Worm (Caenorhabditis elegans) whole organism, late embryonic: ENCODE measurements around the gene C06E4.5.

Experiments used
- unc-55 ChIP-seq: sonication (generic microtip); optimal IDR thresholded peaks from 2 replicates; lab custom pipeline; 2017; ENCODE audit warnings: missing biosample characterization, missing genetic modification reagents, missing genetic modification characterization
- zip-5 ChIP-seq: sonication (generic microtip); optimal IDR thresholded peaks from 2 replicates; lab custom pipeline; 2016; ENCODE audit warnings: missing genetic modification characterization, missing compliant biosample characterization

DNA sequence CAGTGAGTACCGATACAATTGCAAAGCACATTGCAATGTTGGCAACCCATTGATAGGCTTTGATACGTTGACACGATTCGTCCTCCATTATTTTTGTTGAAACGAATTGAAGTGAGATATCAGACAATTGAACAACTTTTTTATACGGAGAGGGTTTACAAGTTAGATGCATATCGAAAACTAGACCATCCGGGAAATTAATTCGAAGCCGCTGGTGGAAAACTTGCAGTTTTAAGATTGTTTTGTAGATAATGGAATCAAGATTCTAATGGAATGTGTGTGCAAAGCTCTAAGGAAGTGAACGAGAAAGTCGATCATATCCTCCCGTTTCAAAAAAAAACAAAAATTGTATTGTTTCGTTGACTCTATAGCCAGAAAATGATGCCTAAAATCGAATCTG, 8.2 kb upstream of the C06E4.5 start, which contains the start of gene col-114:
- TF ChIP-seq unc-55 (no peak), zip-5 (tag; lab: Kevin White, UChicago) (no peak)
